Worm (Caenorhabditis elegans) whole organism, L1 larva: ENCODE results near the gene str-175.

ENCODE experiments used
- alr-1 ChIP-seq: fragments of 200-800 bp; sonication (Bioruptor generic); optimal IDR thresholded peaks from 2 replicates; lab custom pipeline; 2018; ENCODE audit warnings: borderline replicate concordance, mild to moderate bottlenecking, missing genetic modification characterization, missing compliant biosample characterization
- aly-2 ChIP-seq: fragments of 150-350 bp; optimal IDR thresholded peaks from 2 replicates; lab custom pipeline; 2014; ENCODE audit warnings: missing biosample characterization, missing genetic modification characterization
- ceh-82 ChIP-seq, 3 experiments: fragments of 150-350 bp in 1 of 3; sonication (generic microtip) in 2 of 3; optimal IDR thresholded peaks; 2 replicates each; lab custom pipeline; 2014 to 2017; ENCODE audit warnings: missing biosample characterization in 3 of 3, missing genetic modification characterization in 3 of 3
- elt-3 ChIP-seq, 6 experiments: fragments of 150-350 bp in 1 of 6; sonication (generic microtip); optimal IDR thresholded peaks; 2 replicates each; lab custom pipeline; 2017 to 2018; ENCODE audit warnings: missing biosample characterization in 6 of 6, missing genetic modification characterization in 6 of 6, inconsistent platforms in 1 of 6
- fos-1 ChIP-seq: fragments of 150-350 bp; optimal IDR thresholded peaks from 2 replicates; lab custom pipeline; 2014; ENCODE audit warnings: missing biosample characterization, missing genetic modification characterization
- lin-13 ChIP-seq: fragments of 150-350 bp; optimal IDR thresholded peaks from 2 replicates; lab custom pipeline; 2014; ENCODE audit warnings: missing biosample characterization, missing genetic modification reagents, missing genetic modification characterization
- mdl-1 ChIP-seq, 2 experiments: fragments of 150-350 bp; optimal IDR thresholded peaks; 2 replicates each; lab custom pipeline; 2014 to 2017; ENCODE audit warnings: missing biosample characterization in 2 of 2, missing genetic modification characterization in 2 of 2, inconsistent platforms in 1 of 2
- pag-3 ChIP-seq: sonication (generic microtip); optimal IDR thresholded peaks from 2 replicates; lab custom pipeline; 2017; ENCODE audit warnings: missing genetic modification characterization, mild to moderate bottlenecking, missing compliant biosample characterization, antibody characterized with exemption, borderline replicate concordance; ENCODE audit not compliant: insufficient read depth
- pqm-1 ChIP-seq: sonication (generic microtip); optimal IDR thresholded peaks from 3 replicates; lab custom pipeline; 2017; ENCODE audit warnings: missing biosample characterization, missing genetic modification characterization
- unc-62 ChIP-seq: fragments of 150-350 bp; optimal IDR thresholded peaks from 2 replicates; lab custom pipeline; 2014; ENCODE audit warnings: missing biosample characterization, missing genetic modification reagents, missing genetic modification characterization
- zag-1 ChIP-seq: fragments of 150-350 bp; optimal IDR thresholded peaks from 2 replicates; lab custom pipeline; 2014; ENCODE audit warnings: missing biosample characterization, missing genetic modification characterization

DNA sequence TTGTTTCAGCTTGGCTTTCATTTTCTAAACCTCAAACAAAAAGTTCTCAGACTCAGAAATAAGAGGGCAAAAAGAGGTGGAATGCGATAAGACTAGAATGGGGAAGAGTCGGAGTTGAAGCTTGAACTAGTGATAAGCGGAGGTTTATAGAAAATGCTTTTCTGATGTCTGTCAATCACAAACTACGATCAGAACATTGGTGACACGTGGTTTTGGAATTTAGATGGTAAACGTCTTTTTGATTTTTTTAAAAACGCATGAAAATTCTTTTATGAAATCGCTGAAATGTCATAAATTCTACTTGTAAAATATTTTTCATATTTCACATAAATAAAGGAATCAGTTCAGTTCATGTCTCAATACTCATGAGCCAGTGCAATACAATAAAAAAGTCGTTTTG, 49.4 kb downstream of the str-175 start, which contains the start of gene H06H21.8:
- TF ChIP-seq lin-13 (GFP tag; lab: Kevin White, UChicago) (no peak), pqm-1 (tag; lab: Kevin White, UChicago) (no peak), elt-3 (tag; optimal IDR thresholded peaks at IDR 0.05; lab: Kevin White, UChicago) (no peak), alr-1 (no peak), ceh-82 (tag; optimal IDR thresholded peaks at IDR 0.05; lab: Kevin White, UChicago) (no peak), fos-1 (tag; lab: Kevin White, UChicago) (no peak), pag-3 (no peak), unc-62 (GFP tag; lab: Kevin White, UChicago) (no peak), aly-2 (tag; lab: Kevin White, UChicago) (no peak), mdl-1 (tag; optimal IDR thresholded peaks at IDR 0.05; lab: Kevin White, UChicago) (no peak), zag-1 (tag; lab: Kevin White, UChicago) (no peak)
